Worm (Caenorhabditis elegans): ENCODE measurements around the gene nhr-221.

nhr-221 gene

DNA sequence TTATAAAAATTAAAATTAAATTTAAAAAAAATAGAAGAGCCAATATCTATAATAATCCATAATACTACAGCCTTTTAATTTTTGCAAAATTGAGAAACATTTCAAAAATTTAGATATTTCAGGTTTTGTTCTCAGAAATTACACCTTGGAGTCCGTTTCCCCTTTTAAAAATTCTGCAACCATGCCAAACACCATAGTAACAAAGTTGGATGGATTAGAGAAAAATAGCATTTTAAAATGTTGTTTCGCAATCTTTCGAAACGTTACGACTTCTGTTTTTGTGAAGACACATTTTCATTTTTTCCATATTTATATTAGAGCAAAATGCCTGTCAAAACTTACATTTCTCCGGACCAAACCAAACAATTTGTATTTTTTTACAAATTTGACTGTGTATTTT lies 10.2 kb downstream of the nhr-221 start, which contains the start of gene T24A6.7:
Gene T24A6.7 (plus strand): TSS at position 301 of the 400 bp plus-strand sequence.
- TF ChIP-seq hrde-1 (tag; optimal IDR thresholded peaks at IDR 0.05; ENCODE audit: borderline replicate concordance) (no peak), ets-4 (GFP tag; optimal IDR thresholded peaks at IDR 0.05) (no peak), ceh-40 (GFP tag; IDR thresholded peaks at IDR 0.05) (no peak), xnd-1 (tag; optimal IDR thresholded peaks at IDR 0.05) (no peak), ztf-22 (GFP tag; optimal IDR thresholded peaks at IDR 0.05) (no peak), pbrm-1 (GFP tag; IDR thresholded peaks at IDR 0.05) (no peak), B0261.1 (tag; optimal IDR thresholded peaks at IDR 0.05) (no peak), unc-62 (GFP tag; optimal IDR thresholded peaks at IDR 0.05) (no peak), F33H1.4 (GFP tag; IDR thresholded peaks at IDR 0.05) (no peak), egl-18 (GFP tag; IDR thresholded peaks at IDR 0.05) (no peak), hlh-12 (tag; optimal IDR thresholded peaks at IDR 0.05) (no peak), him-1 (tag; optimal IDR thresholded peaks at IDR 0.05) (no peak), dpff-1 (tag; optimal IDR thresholded peaks at IDR 0.05) (no peak), mel-28 (tag; optimal IDR thresholded peaks at IDR 0.05; ENCODE audit: borderline replicate concordance) (no peak), snpc-1.1 (tag; optimal IDR thresholded peaks at IDR 0.05; ENCODE audit: insufficient read depth) (no peak), mes-4 (tag; optimal IDR thresholded peaks at IDR 0.05) (no peak)

DNA sequence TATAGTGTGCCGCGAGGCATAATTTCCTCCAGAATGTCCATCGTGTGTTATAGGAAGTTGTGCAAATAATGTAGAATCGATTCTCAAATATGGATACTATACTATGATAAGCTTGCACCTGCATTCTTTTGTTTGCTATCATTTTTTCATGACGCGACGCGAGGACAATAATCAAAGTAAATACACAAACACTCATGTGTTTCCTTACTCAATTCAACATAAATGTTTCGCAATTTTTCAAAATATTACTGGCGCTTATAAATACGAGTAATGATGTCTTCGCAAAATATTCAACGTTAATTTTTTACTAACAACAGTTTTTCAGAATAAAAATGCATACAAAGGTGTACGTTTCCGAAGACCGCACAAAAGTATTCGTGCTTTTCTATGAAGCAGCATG lies 11.9 kb downstream of the nhr-221 start, which contains the start of gene irg-1:
Gene irg-1 (plus strand): TSS at position 326 of the 400 bp plus-strand sequence.
- TF ChIP-seq somi-1 (GFP tag; optimal IDR thresholded peaks at IDR 0.05) (no peak), cebp-1 (GFP tag; IDR thresholded peaks at IDR 0.05) (peak; percentile 25; the same call in 1 of the 2 replicates), cebp-1 (tag; optimal IDR thresholded peaks at IDR 0.05) (no peak), ztf-28 (GFP tag; IDR thresholded peaks at IDR 0.05) (no peak), K12H6.12 (tag; optimal IDR thresholded peaks at IDR 0.05) (no peak)

- TF ChIP-seq Y53F4B.3 (GFP tag; IDR thresholded peaks at IDR 0.05) (peak; percentile 18; the same call in 1 of the 2 replicates), dox-1 (GFP tag; IDR thresholded peaks at IDR 0.05) (peak; percentile 75), hsf-1 (GFP tag; IDR thresholded peaks at IDR 0.05) (peak; percentile 97), nfyb-1 (GFP tag; IDR thresholded peaks at IDR 0.05) (peak; percentile 43; the same call in 1 of the 2 replicates), madf-6 (GFP tag; IDR thresholded peaks at IDR 0.05) (peak; percentile 41; the same call in 1 of the 2 replicates)
Observed at ce11 chrV:3520412-3520811, 14.7 kb downstream of the nhr-221 start.

ce11 chrV:3517889-3518288 lies 17.3 kb downstream of the nhr-221 start, which contains the start of gene str-227:
TSS of gene str-227 (plus strand) at chrV:3518189.
- TF ChIP-seq nfya-1 (tag; optimal IDR thresholded peaks at IDR 0.05; ENCODE audit: borderline replicate concordance, insufficient read depth) (no peak), zfh-2 (GFP tag; conservative IDR thresholded peaks at IDR 0.05) (no peak), lin-35 (GFP tag; optimal IDR thresholded peaks at IDR 0.05) (no peak), cebp-1 (GFP tag; IDR thresholded peaks at IDR 0.05) (no peak), cebp-1 (tag; optimal IDR thresholded peaks at IDR 0.05) (no peak), rcor-1 (GFP tag; IDR thresholded peaks at IDR 0.05) (no peak), ceh-40 (GFP tag; IDR thresholded peaks at IDR 0.05) (no peak), ztf-18 (tag; optimal IDR thresholded peaks at IDR 0.05) (no peak), dox-1 (GFP tag; IDR thresholded peaks at IDR 0.05) (no peak)

- TF ChIP-seq gei-17 (GFP tag; optimal IDR thresholded peaks at IDR 0.05) (no peak), ztf-28 (GFP tag; IDR thresholded peaks at IDR 0.05) (no peak), B0261.1 (tag; optimal IDR thresholded peaks at IDR 0.05) (no peak), snpc-3.4 (tag; optimal IDR thresholded peaks at IDR 0.05) (no peak), ama-1 (optimal IDR thresholded peaks at IDR 0.05) (no peak), ama-1 (GFP tag; optimal IDR thresholded peaks at IDR 0.05) (no peak), xnd-1 (tag; optimal IDR thresholded peaks at IDR 0.05) (no peak), attf-5 (GFP tag; optimal IDR thresholded peaks at IDR 0.05) (no peak)
Observed at ce11 chrV:3512381-3512780, 22.8 kb downstream of the nhr-221 start, which contains the start of gene str-226. TSS of gene str-226 (plus strand) at chrV:3512681.

Measured in whole organism, young adult.